Worm (Caenorhabditis elegans) whole organism, young adult: Measurements from ENCODE around the gene K08E4.3.

Source experiments
- B0261.1 ChIP-seq: sonication (generic microtip); optimal IDR thresholded peaks from 2 replicates; lab custom pipeline; 2016; ENCODE audit warnings: mild to moderate bottlenecking, missing genetic modification characterization, moderate library complexity, missing compliant biosample characterization
- B0336.3 ChIP-seq: fragments of 200-800 bp; sonication (Bioruptor generic); IDR thresholded peaks from 2 replicates; pipeline ENCODE4 v1.3.6; 2022; ENCODE audit warnings: missing genetic modification characterization, missing compliant biosample characterization
- D2030.7 ChIP-seq: fragments of 200-800 bp; sonication (Bioruptor generic); IDR thresholded peaks from 2 replicates; pipeline ENCODE4 v1.3.6; 2022; ENCODE audit warnings: missing genetic modification reagents, missing genetic modification characterization, missing compliant biosample characterization
- F22D6.2 ChIP-seq: sonication (generic microtip); optimal IDR thresholded peaks from 2 replicates; lab custom pipeline; 2016; ENCODE audit warnings: mild to moderate bottlenecking, missing genetic modification characterization, missing compliant biosample characterization
- Y53F4B.3 ChIP-seq: fragments of 200-800 bp; sonication (Bioruptor generic); IDR thresholded peaks from 2 replicates; pipeline ENCODE4 v1.3.6; 2022; ENCODE audit warnings: missing genetic modification reagents, missing genetic modification characterization, missing compliant biosample characterization
- Y56A3A.18 ChIP-seq: fragments of 200-800 bp; sonication (Bioruptor generic); IDR thresholded peaks from 2 replicates; pipeline ENCODE4 v1.3.6; 2022; ENCODE audit warnings: missing genetic modification reagents, missing genetic modification characterization, missing compliant biosample characterization
- ZK185.1 ChIP-seq: sonication (generic microtip); optimal IDR thresholded peaks from 2 replicates; lab custom pipeline; 2016; ENCODE audit warnings: mild to moderate bottlenecking, missing genetic modification characterization, missing compliant biosample characterization; ENCODE audit not compliant: poor library complexity, severe bottlenecking
- akir-1 ChIP-seq: fragments of 200-800 bp; sonication (Bioruptor generic); optimal IDR thresholded peaks from 2 replicates; lab custom pipeline; 2018; ENCODE audit warnings: mild to moderate bottlenecking, missing genetic modification characterization, moderate library complexity, missing compliant biosample characterization
- ama-1 ChIP-seq, 3 experiments: fragments of 150-350 bp in 1 of 3; sonication (generic microtip) in 2 of 3; optimal IDR thresholded peaks; 2 replicates each; lab custom pipeline; 2014 to 2018; ENCODE audit warnings: missing biosample characterization in 2 of 3, missing genetic modification characterization in 2 of 3, missing genetic modification reagents in 2 of 3
- attf-3 ChIP-seq: fragments of 200-800 bp; sonication (Bioruptor generic); conservative IDR thresholded peaks from 2 replicates; pipeline ENCODE4 v1.3.6; 2022; ENCODE audit warnings: missing genetic modification reagents, missing genetic modification characterization, missing compliant biosample characterization
- bed-2 ChIP-seq: fragments of 200-800 bp; sonication (Bioruptor generic); IDR thresholded peaks from 2 replicates; pipeline ENCODE4 v1.3.6; 2022; ENCODE audit warnings: missing genetic modification reagents, missing genetic modification characterization, missing compliant biosample characterization
- cebp-1 ChIP-seq, 2 experiments: fragments of 200-800 bp in 1 of 2; sonication (Bioruptor generic) in 1 of 2; sonication (generic microtip) in 1 of 2; IDR thresholded peaks in 1 of 2; optimal IDR thresholded peaks in 1 of 2; 2 replicates each; pipeline versions ENCODE4 v1.3.6 to Lab custom; 2017 to 2022; ENCODE audit warnings: missing compliant biosample characterization in 2 of 2, missing genetic modification characterization in 2 of 2, mild to moderate bottlenecking in 1 of 2, missing genetic modification reagents in 1 of 2, moderate library complexity in 1 of 2
- egrh-3 ChIP-seq: fragments of 200-800 bp; sonication (Bioruptor generic); IDR thresholded peaks from 2 replicates; pipeline ENCODE4 v1.3.6; 2022; ENCODE audit warnings: missing genetic modification reagents, missing genetic modification characterization, missing compliant biosample characterization
- ekl-4 ChIP-seq: fragments of 200-800 bp; sonication (Bioruptor generic); IDR thresholded peaks from 2 replicates; pipeline ENCODE4 v1.3.6; 2022; ENCODE audit warnings: missing genetic modification reagents, missing genetic modification characterization, missing compliant biosample characterization
- gei-17 ChIP-seq: fragments of 200-800 bp; sonication (Bioruptor generic); optimal IDR thresholded peaks from 2 replicates; lab custom pipeline; 2018; ENCODE audit warnings: mild to moderate bottlenecking, missing genetic modification characterization, missing compliant biosample characterization
- hlh-26 ChIP-seq: fragments of 200-800 bp; sonication (Bioruptor generic); conservative IDR thresholded peaks from 2 replicates; pipeline ENCODE4 v1.3.6; 2022; ENCODE audit warnings: missing genetic modification reagents, missing genetic modification characterization, missing compliant biosample characterization
- hmg-1.2 ChIP-seq: fragments of 200-800 bp; sonication (Bioruptor generic); IDR thresholded peaks from 2 replicates; pipeline ENCODE4 v1.3.6; 2022; ENCODE audit warnings: missing genetic modification reagents, missing genetic modification characterization, missing compliant biosample characterization
- hmg-20 ChIP-seq: fragments of 200-800 bp; sonication (Bioruptor generic); IDR thresholded peaks from 2 replicates; pipeline ENCODE4 v1.3.6; 2022; ENCODE audit warnings: missing genetic modification reagents, missing genetic modification characterization, missing compliant biosample characterization
- hrde-1 ChIP-seq: sonication (generic microtip); optimal IDR thresholded peaks from 2 replicates; lab custom pipeline; 2016; ENCODE audit warnings: missing genetic modification characterization, mild to moderate bottlenecking, missing compliant biosample characterization, moderate library complexity, missing genotype, missing genetic modification reagents, borderline replicate concordance
- lin-26 ChIP-seq: fragments of 200-800 bp; sonication (Bioruptor generic); IDR thresholded peaks from 2 replicates; pipeline ENCODE4 v1.3.6; 2022; ENCODE audit warnings: missing genetic modification reagents, missing genetic modification characterization, missing compliant biosample characterization
- lin-40 ChIP-seq: sonication (generic microtip); optimal IDR thresholded peaks from 2 replicates; lab custom pipeline; 2016; ENCODE audit warnings: missing genetic modification characterization, mild to moderate bottlenecking, missing compliant biosample characterization, missing genotype, missing genetic modification reagents
- lin-54 ChIP-seq: fragments of 200-800 bp; sonication (Bioruptor generic); optimal IDR thresholded peaks from 2 replicates; lab custom pipeline; 2018; ENCODE audit warnings: mild to moderate bottlenecking, missing genetic modification characterization, missing compliant biosample characterization
- lsl-1 ChIP-seq: fragments of 200-800 bp; sonication (Bioruptor generic); optimal IDR thresholded peaks from 2 replicates; lab custom pipeline; 2018; ENCODE audit warnings: mild to moderate bottlenecking, missing genetic modification characterization, moderate library complexity, missing compliant biosample characterization
- nfya-2 ChIP-seq: fragments of 200-800 bp; sonication (Bioruptor generic); IDR thresholded peaks from 2 replicates; pipeline ENCODE4 v1.3.6; 2022; ENCODE audit warnings: missing genetic modification reagents, missing genetic modification characterization, missing compliant biosample characterization
- nfyb-1 ChIP-seq: fragments of 200-800 bp; sonication (Bioruptor generic); IDR thresholded peaks from 2 replicates; pipeline ENCODE4 v1.3.6; 2022; ENCODE audit warnings: missing genetic modification reagents, missing genetic modification characterization, missing compliant biosample characterization
- nhr-80 ChIP-seq: sonication (generic microtip); optimal IDR thresholded peaks from 2 replicates; lab custom pipeline; 2016; ENCODE audit warnings: missing genetic modification characterization, missing compliant biosample characterization
- pbrm-1 ChIP-seq: fragments of 200-800 bp; sonication (Bioruptor generic); IDR thresholded peaks from 2 replicates; pipeline ENCODE4 v1.3.6; 2022; ENCODE audit warnings: missing genetic modification reagents, missing genetic modification characterization, missing compliant biosample characterization
- rcor-1 ChIP-seq: fragments of 200-800 bp; sonication (Bioruptor generic); IDR thresholded peaks from 2 replicates; pipeline ENCODE4 v1.3.6; 2022; ENCODE audit warnings: missing genetic modification reagents, missing genetic modification characterization, missing compliant biosample characterization
- repo-1 ChIP-seq: sonication (generic microtip); optimal IDR thresholded peaks from 2 replicates; lab custom pipeline; 2017; ENCODE audit warnings: mild to moderate bottlenecking, missing genetic modification characterization, missing compliant biosample characterization
- sptf-2 ChIP-seq: fragments of 200-800 bp; sonication (Bioruptor generic); optimal IDR thresholded peaks from 2 replicates; lab custom pipeline; 2018; ENCODE audit warnings: mild to moderate bottlenecking, missing genetic modification characterization, missing compliant biosample characterization
- unc-130 ChIP-seq: sonication (generic microtip); optimal IDR thresholded peaks from 2 replicates; lab custom pipeline; 2016; ENCODE audit warnings: missing genetic modification reagents, missing genetic modification characterization, missing compliant biosample characterization
- unc-62 ChIP-seq: fragments of 150-350 bp; optimal IDR thresholded peaks from 2 replicates; lab custom pipeline; 2014; ENCODE audit warnings: missing biosample characterization, missing genetic modification reagents, missing genetic modification characterization
- zfh-2 ChIP-seq: fragments of 200-800 bp; sonication (Bioruptor generic); conservative IDR thresholded peaks from 2 replicates; pipeline ENCODE4 v1.3.6; 2022; ENCODE audit warnings: missing genetic modification reagents, missing genetic modification characterization, missing compliant biosample characterization
- ztf-25 ChIP-seq: fragments of 200-800 bp; sonication (Bioruptor generic); IDR thresholded peaks from 2 replicates; pipeline ENCODE4 v1.3.6; 2022; ENCODE audit warnings: missing genetic modification reagents, missing genetic modification characterization, missing compliant biosample characterization
- ztf-28 ChIP-seq: fragments of 200-800 bp; sonication (Bioruptor generic); IDR thresholded peaks from 2 replicates; pipeline ENCODE4 v1.3.6; 2022; ENCODE audit warnings: missing genetic modification reagents, missing genetic modification characterization, missing compliant biosample characterization
- ztf-3 ChIP-seq: fragments of 200-800 bp; sonication (Bioruptor generic); optimal IDR thresholded peaks from 2 replicates; lab custom pipeline; 2018; ENCODE audit warnings: mild to moderate bottlenecking, missing genetic modification characterization, missing compliant biosample characterization

K08E4.3 gene

DNA sequence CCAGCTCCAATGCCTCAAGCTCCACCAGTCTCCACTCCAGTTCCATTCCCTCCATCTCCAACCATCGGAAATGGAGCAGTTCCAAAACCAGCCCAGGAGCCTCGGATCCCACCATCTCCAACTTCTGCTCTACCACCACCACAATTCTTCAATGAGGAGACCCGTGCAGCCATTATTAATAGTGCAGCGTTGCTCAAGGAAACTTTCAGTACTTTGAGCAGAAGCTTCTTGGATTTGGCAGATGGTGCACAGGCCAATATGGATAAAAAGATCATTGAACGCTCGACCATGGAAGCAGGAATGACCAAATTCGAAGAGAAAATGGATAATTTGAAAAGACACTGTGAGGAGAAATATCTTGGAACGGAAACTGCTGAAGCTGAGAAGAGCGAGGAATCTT is 22.1 kb upstream of the K08E4.3 start:
- no peak for TF ChIP-seq hrde-1 (tag; lab: Kevin White, UChicago)
- no peak for TF ChIP-seq ztf-28 (GFP tag; lab: Robert Waterston, UW)
- TF ChIP-seq zfh-2 (GFP tag; lab: Robert Waterston, UW) = 0 out of 2 replicates have a peak, but pooled peaks have one; percentile 4
- 0 out of 2 replicates have a peak, but pooled peaks have one; percentile 8 for TF ChIP-seq lin-26
- TF ChIP-seq B0261.1 (tag; lab: Kevin White, UChicago) = no peak
- TF ChIP-seq B0336.3 (GFP tag; lab: Robert Waterston, UW) = no peak
- TF ChIP-seq egrh-3 (GFP tag; lab: Robert Waterston, UW) = no peak
- no peak for TF ChIP-seq hmg-20

DNA sequence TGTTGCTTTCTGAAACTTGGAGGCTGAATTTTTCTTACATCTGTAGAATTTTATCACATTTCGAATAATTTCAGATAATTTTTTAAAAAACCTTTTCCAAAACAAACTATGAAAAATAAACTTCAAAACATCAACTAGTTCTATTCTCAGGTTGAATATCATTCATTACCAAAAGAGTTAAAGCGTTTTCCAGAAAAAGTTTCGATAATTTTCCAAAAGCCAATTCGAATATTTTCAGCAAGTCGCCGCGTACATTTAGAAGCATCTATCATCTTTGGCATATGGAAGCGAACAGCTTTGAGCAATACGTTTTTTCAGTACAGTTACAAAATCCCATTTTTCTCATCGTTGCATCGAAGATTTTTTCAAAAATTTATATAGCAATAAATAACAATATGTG is 20.6 kb upstream of the K08E4.3 start:
- TF ChIP-seq lin-40 (tag; lab: Kevin White, UChicago) (peak; percentile 50), Y56A3A.18 (GFP tag; lab: Robert Waterston, UW) (peak; percentile 55; the same call in 1 of the 2 replicates), hlh-26 (GFP tag; lab: Robert Waterston, UW) (no peak), Y53F4B.3 (GFP tag; lab: Robert Waterston, UW) (no peak), rcor-1 (GFP tag; lab: Robert Waterston, UW) (no peak), unc-130 (GFP tag; lab: Kevin White, UChicago) (no peak), pbrm-1 (GFP tag; lab: Robert Waterston, UW) (0 out of 2 replicates have a peak, but pooled peaks have one; percentile 33), sptf-2 (GFP tag; lab: Kevin White, UChicago) (no peak), D2030.7 (GFP tag; lab: Robert Waterston, UW) (no peak), ekl-4 (GFP tag; lab: Robert Waterston, UW) (no peak), bed-2 (GFP tag; lab: Robert Waterston, UW) (no peak), lsl-1 (GFP tag; lab: Kevin White, UChicago) (no peak), repo-1 (tag; lab: Kevin White, UChicago) (peak; percentile 76), gei-17 (GFP tag; lab: Kevin White, UChicago) (peak; percentile 41), nfyb-1 (GFP tag; lab: Robert Waterston, UW) (peak; percentile 77; the same call in 1 of the 2 replicates), attf-3 (GFP tag; lab: Robert Waterston, UW) (no peak), ama-1 (optimal IDR thresholded peaks at IDR 0.05; lab: Kevin White, UChicago) (peak; percentile 49), ama-1 (GFP tag; optimal IDR thresholded peaks at IDR 0.05; lab: Kevin White, UChicago) (no peak), nfya-2 (GFP tag; lab: Robert Waterston, UW) (no peak), ztf-25 (GFP tag; lab: Robert Waterston, UW) (no peak), cebp-1 (GFP tag; IDR thresholded peaks at IDR 0.05; lab: Robert Waterston, UW) (no peak), cebp-1 (tag; optimal IDR thresholded peaks at IDR 0.05; lab: Kevin White, UChicago) (peak; percentile 63), unc-62 (no peak), ztf-3 (GFP tag; lab: Kevin White, UChicago) (no peak), akir-1 (GFP tag; lab: Kevin White, UChicago) (no peak), B0336.3 (GFP tag; lab: Robert Waterston, UW) (0 out of 2 replicates have a peak, but pooled peaks have one; percentile 59), lin-54 (GFP tag; lab: Kevin White, UChicago) (peak; percentile 4), hmg-1.2 (GFP tag; lab: Robert Waterston, UW) (0 out of 2 replicates have a peak, but pooled peaks have one; percentile 8), ZK185.1 (tag; lab: Kevin White, UChicago) (peak; percentile 35)
- TF ChIP-seq, all 124 proteins: peak for 12

DNA sequence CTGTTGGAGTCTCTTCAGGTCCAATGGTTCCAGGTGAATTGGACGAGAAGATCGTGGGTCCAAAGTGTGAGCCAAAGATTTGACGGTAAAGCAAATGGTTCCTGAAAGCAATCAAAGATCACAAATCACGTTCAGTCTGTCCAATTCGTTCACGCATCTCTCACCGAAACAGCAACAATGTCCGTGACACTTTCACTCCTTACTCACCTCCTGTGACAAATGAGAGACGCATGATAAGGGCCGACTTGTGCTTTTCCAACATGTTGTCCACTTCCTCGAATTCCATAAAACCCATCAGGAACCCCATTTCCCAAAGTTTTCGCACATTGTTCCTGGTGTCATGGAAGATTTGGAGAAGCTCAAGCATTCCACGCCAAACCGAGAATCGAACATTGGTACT is 17.1 kb upstream of the K08E4.3 start:
- no peak for TF ChIP-seq F22D6.2 (tag; lab: Kevin White, UChicago)
- TF ChIP-seq nhr-80 (tag; lab: Kevin White, UChicago) = peak; percentile 76
